Worm (Caenorhabditis elegans): ENCODE measurements around the gene F58F12.4.

Gene F58F12.4

ce11 chrII:6370110-6370509 is 16.5 kb upstream of the F58F12.4 start (continued):
- TF ChIP-seq mbf-1 (tag; optimal IDR thresholded peaks at IDR 0.05) (no peak), nhr-77 (tag; optimal IDR thresholded peaks at IDR 0.05) (no peak), Y55F3AM.14 (GFP tag; optimal IDR thresholded peaks at IDR 0.05) (no peak), gmeb-1 (tag; optimal IDR thresholded peaks at IDR 0.05) (peak; percentile 77), nhr-21 (tag; optimal IDR thresholded peaks at IDR 0.05) (peak; percentile 81)

ce11 chrII:6371003-6371402 is 15.6 kb upstream of the F58F12.4 start, which contains the start of gene lin-23:
Gene lin-23 (plus strand): TSS chrII:6371303.
- TF ChIP-seq elt-1 (tag; optimal IDR thresholded peaks at IDR 0.05) (no peak), peb-1 (tag; optimal IDR thresholded peaks at IDR 0.05) (no peak)

- TF ChIP-seq sma-3 (GFP tag; optimal IDR thresholded peaks at IDR 0.05) (no peak), fos-1 (tag; optimal IDR thresholded peaks at IDR 0.05) (no peak), F13H6.1 (tag; optimal IDR thresholded peaks at IDR 0.05) (no peak), nhr-6 (tag; optimal IDR thresholded peaks at IDR 0.05) (no peak), zag-1 (tag; optimal IDR thresholded peaks at IDR 0.05) (no peak), elt-3 (tag; optimal IDR thresholded peaks at IDR 0.05) (no peak), ceh-16 (tag; optimal IDR thresholded peaks at IDR 0.05) (no peak), skn-1 (tag; optimal IDR thresholded peaks at IDR 0.05) (no peak), egl-27 (tag; optimal IDR thresholded peaks at IDR 0.05) (no peak), mbf-1 (tag; optimal IDR thresholded peaks at IDR 0.05) (no peak), ztf-4 (tag; optimal IDR thresholded peaks at IDR 0.05) (no peak)
Observed at ce11 chrII:6373361-6373760, 13.2 kb upstream of the F58F12.4 start.

ce11 chrII:6374646-6375045 is 11.9 kb upstream of the F58F12.4 start:
- no peak for TF ChIP-seq mbf-1 (tag; optimal IDR thresholded peaks at IDR 0.05)
- TF ChIP-seq mab-5 (tag; optimal IDR thresholded peaks at IDR 0.05) = no peak
- no peak for TF ChIP-seq peb-1 (tag; optimal IDR thresholded peaks at IDR 0.05)
- no peak for TF ChIP-seq lin-13 (GFP tag; optimal IDR thresholded peaks at IDR 0.05)
- peak; percentile 43 for TF ChIP-seq fos-1 (tag; optimal IDR thresholded peaks at IDR 0.05)
- no peak for TF ChIP-seq lin-39 (tag; optimal IDR thresholded peaks at IDR 0.05)
- TF ChIP-seq unc-62 (GFP tag; optimal IDR thresholded peaks at IDR 0.05) = no peak
- TF ChIP-seq snpc-4 (tag; optimal IDR thresholded peaks at IDR 0.05) = no peak
- no peak for TF ChIP-seq nhr-23 (tag; optimal IDR thresholded peaks at IDR 0.05)
- no peak for TF ChIP-seq ceh-82 (tag; optimal IDR thresholded peaks at IDR 0.05)
- TF ChIP-seq dmd-4 (tag; optimal IDR thresholded peaks at IDR 0.05) = no peak
- no peak for TF ChIP-seq ztf-4 (tag; optimal IDR thresholded peaks at IDR 0.05)
- TF ChIP-seq mdl-1 (tag; optimal IDR thresholded peaks at IDR 0.05) = no peak
- peak; percentile 24 for TF ChIP-seq nhr-129 (tag; optimal IDR thresholded peaks at IDR 0.05)
- TF ChIP-seq nhr-237 (tag; optimal IDR thresholded peaks at IDR 0.05) = no peak
- no peak for TF ChIP-seq nhr-6 (tag; optimal IDR thresholded peaks at IDR 0.05)
- no peak for TF ChIP-seq sma-3 (GFP tag; optimal IDR thresholded peaks at IDR 0.05)
- no peak for TF ChIP-seq Y55F3AM.14 (GFP tag; optimal IDR thresholded peaks at IDR 0.05)
- TF ChIP-seq blmp-1 (tag; optimal IDR thresholded peaks at IDR 0.05; ENCODE audit: insufficient read depth) = no peak
- TF ChIP-seq nhr-25 (tag; optimal IDR thresholded peaks at IDR 0.05) = no peak
- no peak for TF ChIP-seq unc-55 (GFP tag; optimal IDR thresholded peaks at IDR 0.05)
- TF ChIP-seq nhr-12 (tag; optimal IDR thresholded peaks at IDR 0.05) = no peak
- no peak for TF ChIP-seq ceh-16 (tag; optimal IDR thresholded peaks at IDR 0.05)
- peak; percentile 40 for TF ChIP-seq crh-2 (tag; optimal IDR thresholded peaks at IDR 0.05)
- TF ChIP-seq aly-2 (tag; optimal IDR thresholded peaks at IDR 0.05) = no peak
- no peak for TF ChIP-seq nhr-21 (tag; optimal IDR thresholded peaks at IDR 0.05)
- TF ChIP-seq elt-3 (tag; optimal IDR thresholded peaks at IDR 0.05) = no peak
- no peak for TF ChIP-seq C34F6.9 (tag; optimal IDR thresholded peaks at IDR 0.05)
- TF ChIP-seq nhr-10 (tag; optimal IDR thresholded peaks at IDR 0.05) = no peak
- no peak for TF ChIP-seq ztf-11 (tag; optimal IDR thresholded peaks at IDR 0.05)
- TF ChIP-seq gmeb-1 (tag; optimal IDR thresholded peaks at IDR 0.05) = peak; percentile 18
- TF ChIP-seq alr-1 (tag; optimal IDR thresholded peaks at IDR 0.05) = no peak
- TF ChIP-seq F13H6.1 (tag; optimal IDR thresholded peaks at IDR 0.05) = no peak
- no peak for TF ChIP-seq egl-27 (tag; optimal IDR thresholded peaks at IDR 0.05)
- TF ChIP-seq elt-1 (tag; optimal IDR thresholded peaks at IDR 0.05) = no peak
- TF ChIP-seq nhr-11 (tag; optimal IDR thresholded peaks at IDR 0.05) = no peak
- TF ChIP-seq sma-9 (GFP tag; optimal IDR thresholded peaks at IDR 0.05) = no peak
- no peak for TF ChIP-seq sma-9 (tag; optimal IDR thresholded peaks at IDR 0.05)
- peak; percentile 40 for TF ChIP-seq ama-1 (optimal IDR thresholded peaks at IDR 0.05)
- no peak for TF ChIP-seq unc-39 (tag; optimal IDR thresholded peaks at IDR 0.05)
- peak in 1 of 2 experiments; percentile 13 for TF ChIP-seq lsy-2 (tag; optimal IDR thresholded peaks at IDR 0.05)
- TF ChIP-seq skn-1 (tag; optimal IDR thresholded peaks at IDR 0.05) = no peak
- TF ChIP-seq ztf-1 (GFP tag; conservative IDR thresholded peaks at IDR 0.05) = no peak

Measured in whole organism, L2 larva.